Worm (Caenorhabditis elegans): ENCODE data around the gene fbxc-18.
"Not testable (repeated sequence)": the region's sequence is repeated elsewhere in the genome, so short reads cannot be mapped to it uniquely, and the experiment has no call there.

fbxc-18 gene

DNA sequence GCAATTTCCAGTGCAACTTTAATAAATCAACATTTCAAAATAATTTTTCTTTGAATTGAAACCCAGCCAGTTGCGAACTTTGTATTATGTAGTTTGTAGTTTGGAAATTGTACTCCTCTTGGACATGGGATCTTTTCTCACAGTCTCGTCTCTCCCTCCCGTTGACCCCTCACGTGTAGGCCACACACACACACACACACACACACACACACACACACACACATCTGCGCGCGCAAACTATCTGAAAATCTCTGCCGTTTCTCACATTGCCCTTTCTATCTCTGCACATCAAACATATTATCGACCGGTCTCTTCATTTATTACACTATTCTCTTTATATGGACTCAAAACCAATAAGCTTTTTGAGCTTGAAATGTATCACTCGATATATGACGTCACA lies 26.1 kb downstream of the fbxc-18 start, which contains the start of gene fbxc-36:
Gene fbxc-36, plus strand, starts transcription at position 205 of the 400 bp plus-strand sequence.
- TF ChIP-seq egl-27 (tag; optimal IDR thresholded peaks at IDR 0.05) (no peak), tbx-2 (tag; optimal IDR thresholded peaks at IDR 0.05) (no peak), nhr-43 (tag; optimal IDR thresholded peaks at IDR 0.05; ENCODE audit: poor library complexity, severe bottlenecking) (no peak), nhr-237 (tag; optimal IDR thresholded peaks at IDR 0.05) (no peak), ceh-28 (tag; optimal IDR thresholded peaks at IDR 0.05) (no peak), nhr-11 (tag; optimal IDR thresholded peaks at IDR 0.05) (no peak), fkh-10 (GFP tag; optimal IDR thresholded peaks at IDR 0.05) (no peak), ztf-11 (tag; optimal IDR thresholded peaks at IDR 0.05) (no peak), hmg-11 (tag; optimal IDR thresholded peaks at IDR 0.05) (no peak), elt-1 (tag; optimal IDR thresholded peaks at IDR 0.05) (no peak), egl-5 (tag; optimal IDR thresholded peaks at IDR 0.05) (no peak), jun-1 (tag; optimal IDR thresholded peaks at IDR 0.05) (no peak), lin-15B (tag; optimal IDR thresholded peaks at IDR 0.05) (no peak), nhr-76 (tag; optimal IDR thresholded peaks at IDR 0.05) (no peak), zag-1 (tag; optimal IDR thresholded peaks at IDR 0.05) (no peak)

DNA sequence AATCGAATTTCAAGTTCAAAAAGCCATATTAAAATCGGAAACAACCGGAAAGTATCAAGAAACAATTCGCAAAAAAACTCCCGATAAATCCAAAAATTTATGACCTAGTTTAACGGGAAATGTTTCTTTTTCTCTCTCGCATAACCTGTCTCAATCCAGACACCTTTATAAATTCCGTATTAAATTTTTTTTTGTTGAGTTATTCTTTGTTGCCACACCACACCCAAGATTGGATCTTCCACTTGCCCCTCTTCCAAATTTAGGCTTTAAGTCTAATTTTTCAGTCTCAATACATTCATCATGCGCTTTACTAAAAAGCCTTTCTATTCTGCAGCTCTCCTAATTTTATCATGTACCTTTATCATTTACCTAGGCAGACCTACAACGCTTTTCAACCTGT lies 28.3 kb downstream of the fbxc-18 start, which contains the start of gene R07C3.3:
Gene R07C3.3, plus strand, starts transcription at position 301 of the 400 bp plus-strand sequence.
- no peak for TF ChIP-seq fkh-2 (tag; optimal IDR thresholded peaks at IDR 0.05)
- no peak for TF ChIP-seq nhr-23 (tag; optimal IDR thresholded peaks at IDR 0.05)
- no peak for TF ChIP-seq fkh-10 (GFP tag; optimal IDR thresholded peaks at IDR 0.05)
- no peak for TF ChIP-seq nhr-12 (tag; optimal IDR thresholded peaks at IDR 0.05)
- TF ChIP-seq nhr-77 (tag; optimal IDR thresholded peaks at IDR 0.05) = no peak
- TF ChIP-seq ztf-4 (tag; optimal IDR thresholded peaks at IDR 0.05) = no peak
- TF ChIP-seq unc-62 (GFP tag; optimal IDR thresholded peaks at IDR 0.05) = no peak
- TF ChIP-seq ceh-16 (tag; optimal IDR thresholded peaks at IDR 0.05) = no peak
- TF ChIP-seq zag-1 (tag; optimal IDR thresholded peaks at IDR 0.05) = no peak
- no peak for TF ChIP-seq lin-39 (tag; optimal IDR thresholded peaks at IDR 0.05)
- no peak for TF ChIP-seq R02D3.7 (tag; optimal IDR thresholded peaks at IDR 0.05)
- TF ChIP-seq hmg-11 (tag; optimal IDR thresholded peaks at IDR 0.05) = no peak
- TF ChIP-seq aly-2 (tag; optimal IDR thresholded peaks at IDR 0.05) = no peak
- TF ChIP-seq nfya-1 (tag; optimal IDR thresholded peaks at IDR 0.05; ENCODE audit: insufficient read depth) = no peak
- TF ChIP-seq eor-1 (tag; optimal IDR thresholded peaks at IDR 0.05) = no peak
- no peak for TF ChIP-seq daf-12 (tag; optimal IDR thresholded peaks at IDR 0.05)
- TF ChIP-seq lsy-12 (tag; optimal IDR thresholded peaks at IDR 0.05) = no peak
- no peak for TF ChIP-seq fos-1 (tag; optimal IDR thresholded peaks at IDR 0.05)

- no peak for TF ChIP-seq nhr-237 (tag; optimal IDR thresholded peaks at IDR 0.05)
- no peak for TF ChIP-seq lin-39 (tag; optimal IDR thresholded peaks at IDR 0.05)
- TF ChIP-seq pha-4 (tag; optimal IDR thresholded peaks at IDR 0.05) = no peak
- no peak for TF ChIP-seq nhr-28 (tag; optimal IDR thresholded peaks at IDR 0.05)
- TF ChIP-seq ztf-4 (tag; optimal IDR thresholded peaks at IDR 0.05) = no peak
- TF ChIP-seq ama-1 (optimal IDR thresholded peaks at IDR 0.05) = no peak
- no peak for TF ChIP-seq ZK546.5 (tag; optimal IDR thresholded peaks at IDR 0.05)
- no peak for TF ChIP-seq mml-1 (tag; optimal IDR thresholded peaks at IDR 0.05)
- no peak for TF ChIP-seq elt-2 (tag; optimal IDR thresholded peaks at IDR 0.05)
These were observed 29.6 kb downstream of the fbxc-18 start for ce11 chrII:937265-937664.

DNA sequence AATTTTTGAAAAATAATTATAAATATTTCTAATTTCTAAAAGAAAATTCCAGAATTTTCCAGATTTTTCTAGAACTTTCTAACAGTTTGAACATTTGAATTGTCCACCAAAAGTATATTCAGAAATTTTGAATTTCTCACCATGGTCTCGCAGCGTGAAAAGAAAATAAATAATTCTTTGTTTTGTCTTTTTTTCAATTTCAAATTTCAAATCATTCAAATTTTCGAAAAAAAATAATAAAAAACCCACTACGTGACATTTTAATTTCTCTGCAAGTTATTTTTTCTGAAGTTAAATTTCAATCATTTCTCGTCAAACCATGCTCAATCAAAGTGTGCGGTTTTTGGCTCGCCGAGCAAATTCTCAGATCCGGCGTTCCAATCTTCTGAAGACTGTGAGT lies 34.1 kb downstream of the fbxc-18 start, which contains the start of gene acs-15:
Gene acs-15, plus strand, starts transcription at position 301 of the 400 bp plus-strand sequence.
- TF ChIP-seq nhr-43 (tag; optimal IDR thresholded peaks at IDR 0.05; ENCODE audit: poor library complexity, severe bottlenecking) (no peak), nhr-76 (tag; optimal IDR thresholded peaks at IDR 0.05) (no peak)

DNA sequence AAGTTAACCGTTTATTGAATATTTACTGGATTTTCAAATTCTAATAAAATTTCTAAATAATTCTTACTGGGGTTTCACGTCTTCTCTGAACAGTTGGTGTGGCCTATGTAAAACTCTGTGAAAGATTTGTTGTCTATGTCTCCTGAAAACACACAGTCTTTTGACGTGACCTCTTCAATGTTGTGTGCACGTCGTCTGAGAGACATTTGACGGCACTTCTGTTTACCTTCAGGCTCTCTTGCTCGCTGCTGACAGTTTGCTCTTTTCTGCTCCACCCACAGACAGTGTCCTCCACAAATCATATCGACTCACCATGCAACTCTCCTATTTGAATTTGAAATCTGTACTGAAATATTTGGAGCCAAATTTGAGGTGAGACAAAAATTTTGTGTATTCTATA lies 36.0 kb downstream of the fbxc-18 start, which contains the start of gene fbxc-34:
Gene fbxc-34, plus strand, starts transcription at position 301 of the 400 bp plus-strand sequence.
- TF ChIP-seq nhr-25, egl-27, nhr-77 (tag; optimal IDR thresholded peaks at IDR 0.05): not testable (repeated sequence)
